Worm (Caenorhabditis elegans) whole organism, L4 larva: Measurements from ENCODE around the gene zfp-2.

Experiments
- R02D3.7 ChIP-seq: fragments of 150-350 bp; sonication (generic microtip); optimal IDR thresholded peaks from 3 replicates; lab custom pipeline; 2014; ENCODE audit warnings: missing biosample characterization, missing genetic modification characterization
- madf-9 ChIP-seq: fragments of 200-800 bp; sonication (Bioruptor generic); conservative IDR thresholded peaks from 2 replicates; pipeline ENCODE4 v1.3.6; 2022; ENCODE audit warnings: missing genetic modification reagents, missing genetic modification characterization, missing compliant biosample characterization

- no peak for TF ChIP-seq R02D3.7
- TF ChIP-seq madf-9 = no peak
Observed at ce11 chrII:9583461-9583860, 26.0 kb downstream of the zfp-2 start, which contains the start of gene wee-1.1.
